Fruit fly (Drosophila melanogaster) whole organism, embryonic: ENCODE measurements around the gene CG34357.

Experiments used
- Adf1 ChIP-seq: fragments of 200-800 bp; sonication (Bioruptor generic); IDR thresholded peaks from 2 replicates; pipeline ENCODE4 v1.3.6; 2022; ENCODE audit warnings: missing biosample characterization, missing genetic modification characterization
- Awh ChIP-seq: fragments of 200-800 bp; sonication (Bioruptor generic); IDR thresholded peaks from 2 replicates; pipeline ENCODE4, ENCODE4 v1.3.6; 2022; ENCODE audit warnings: missing biosample characterization, missing genetic modification characterization
- CG10274 ChIP-seq: fragments of 200-800 bp; sonication (Bioruptor generic); optimal IDR thresholded peaks from 3 replicates; lab custom pipeline; 2017; ENCODE audit warnings: missing biosample characterization, mild to moderate bottlenecking, missing genetic modification characterization
- CG10462 ChIP-seq: fragments of 200-800 bp; sonication (Bioruptor generic); optimal IDR thresholded peaks from 2 replicates; lab custom pipeline; 2016; ENCODE audit warnings: missing biosample characterization, missing genetic modification characterization
- CG12659 ChIP-seq: fragments of 200-800 bp; sonication (Bioruptor generic); optimal IDR thresholded peaks from 3 replicates; lab custom pipeline; 2017; ENCODE audit warnings: mild to moderate bottlenecking, missing biosample characterization, missing genetic modification reagents, missing genetic modification characterization
- CG12942 ChIP-seq: fragments of 200-800 bp; sonication (Bioruptor generic); optimal IDR thresholded peaks from 3 replicates; lab custom pipeline; 2016; ENCODE audit warnings: missing biosample characterization, missing genetic modification characterization
- CG14050 ChIP-seq: fragments of 200-800 bp; sonication (Bioruptor generic); IDR thresholded peaks from 3 replicates; pipeline ENCODE4 v1.3.6; 2022; ENCODE audit warnings: missing biosample characterization, missing genetic modification characterization
- CG14710 ChIP-seq: fragments of 200-800 bp; sonication (Bioruptor generic); optimal IDR thresholded peaks from 3 replicates; lab custom pipeline; 2019; ENCODE audit warnings: missing biosample characterization, mild to moderate bottlenecking, missing genetic modification characterization, moderate library complexity
- CG14965 ChIP-seq: fragments of 200-800 bp; sonication (Bioruptor generic); optimal IDR thresholded peaks from 2 replicates; lab custom pipeline; 2016; ENCODE audit warnings: missing biosample characterization, missing genetic modification characterization, borderline replicate concordance
- CG17912 ChIP-seq: fragments of 200-800 bp; sonication (Bioruptor generic); optimal IDR thresholded peaks from 2 replicates; lab custom pipeline; 2018; ENCODE audit warnings: missing biosample characterization, mild to moderate bottlenecking, missing genetic modification characterization
- CG18764 ChIP-seq: fragments of 200-800 bp; sonication (Bioruptor generic); optimal IDR thresholded peaks from 3 replicates; lab custom pipeline; 2016; ENCODE audit warnings: missing biosample characterization, missing genetic modification characterization
- CG2678 ChIP-seq: fragments of 200-800 bp; sonication (Bioruptor generic); optimal IDR thresholded peaks from 3 replicates; lab custom pipeline; 2019; ENCODE audit warnings: missing biosample characterization, mild to moderate bottlenecking, missing genetic modification characterization, moderate library complexity
- CG2712 ChIP-seq: fragments of 200-800 bp; optimal IDR thresholded peaks from 3 replicates; lab custom pipeline; 2019; ENCODE audit warnings: missing biosample characterization, mild to moderate bottlenecking, missing genetic modification characterization, moderate library complexity
- CG2889 ChIP-seq: fragments of 200-800 bp; sonication (Bioruptor generic); IDR thresholded peaks from 3 replicates; pipeline ENCODE4 v1.3.6; 2022; ENCODE audit warnings: missing biosample characterization, missing genetic modification characterization
- CG3065 ChIP-seq: fragments of 200-800 bp; sonication (Bioruptor generic); optimal IDR thresholded peaks from 2 replicates; lab custom pipeline; 2016; ENCODE audit warnings: missing biosample characterization, missing genetic modification characterization
- CG31224 ChIP-seq: fragments of 200-800 bp; sonication (Bioruptor generic); IDR thresholded peaks from 2 replicates; pipeline ENCODE4 v1.3.6; 2022; ENCODE audit warnings: missing biosample characterization, missing genetic modification characterization
- CG32767 ChIP-seq: fragments of 200-800 bp; sonication (Bioruptor generic); IDR thresholded peaks from 2 replicates; pipeline ENCODE4 v1.3.6; 2022; ENCODE audit warnings: missing biosample characterization, missing genetic modification characterization
- CG4360 ChIP-seq: fragments of 200-800 bp; sonication (Bioruptor generic); IDR thresholded peaks from 2 replicates; pipeline ENCODE4 v1.3.6; 2022; ENCODE audit warnings: missing biosample characterization, missing genetic modification characterization
- CG7271 ChIP-seq: fragments of 200-800 bp; sonication (Bioruptor generic); optimal IDR thresholded peaks from 2 replicates; lab custom pipeline; 2018; ENCODE audit warnings: missing biosample characterization, mild to moderate bottlenecking, missing genetic modification characterization, moderate library complexity
- CG9932 ChIP-seq: fragments of 200-800 bp; sonication (Bioruptor generic); IDR thresholded peaks from 2 replicates; pipeline ENCODE4 v1.3.6; 2022; ENCODE audit warnings: missing biosample characterization, missing genetic modification characterization
- Deaf1 ChIP-seq: fragments of 200-800 bp; optimal IDR thresholded peaks from 3 replicates; lab custom pipeline; 2019; ENCODE audit warnings: missing biosample characterization, mild to moderate bottlenecking, missing genetic modification characterization, moderate library complexity
- Dll ChIP-seq: fragments of 200-800 bp; sonication (Bioruptor generic); IDR thresholded peaks from 4 replicates; pipeline ENCODE4 v1.3.6; 2022; ENCODE audit warnings: missing biosample characterization, missing genetic modification characterization; ENCODE audit not compliant: partially characterized antibody
- Eip74EF ChIP-seq, 2 experiments: fragments of 200-800 bp in 1 of 2; fragments of >200 bp in 1 of 2; sonication (Bioruptor generic) in 1 of 2; optimal IDR thresholded peaks; 2 replicates each; lab custom pipeline; 2017 to 2019; ENCODE audit warnings: missing biosample characterization in 2 of 2, missing genetic modification characterization in 2 of 2, mild to moderate bottlenecking in 1 of 2, moderate library complexity in 1 of 2
- Fer1 ChIP-seq: fragments of 200-800 bp; sonication (Bioruptor generic); optimal IDR thresholded peaks from 2 replicates; lab custom pipeline; 2017; ENCODE audit warnings: missing biosample characterization, mild to moderate bottlenecking, missing genetic modification characterization
- Gug ChIP-seq: fragments of 200-800 bp; sonication (Bioruptor generic); IDR thresholded peaks from 4 replicates; pipeline ENCODE4 v1.3.6; 2022; ENCODE audit warnings: missing biosample characterization, missing genetic modification characterization
- Hmr ChIP-seq: fragments of 200-800 bp; sonication (Bioruptor generic); optimal IDR thresholded peaks from 3 replicates; lab custom pipeline; 2017; ENCODE audit warnings: mild to moderate bottlenecking, missing biosample characterization, missing genetic modification reagents, missing genetic modification characterization
- Jarid2 ChIP-seq: fragments of 200-800 bp; sonication (Bioruptor generic); optimal IDR thresholded peaks from 3 replicates; lab custom pipeline; 2017; ENCODE audit warnings: mild to moderate bottlenecking, missing biosample characterization, missing genetic modification reagents, missing genetic modification characterization
- Med ChIP-seq: fragments of 200-800 bp; sonication (Bioruptor generic); peaks from one replicate; lab custom pipeline; 2016; ENCODE audit warnings: missing biosample characterization, missing genetic modification characterization, mild to moderate bottlenecking, inconsistent platforms, moderate library complexity
- Neu2 ChIP-seq: fragments of 200-800 bp; sonication (Bioruptor generic); optimal IDR thresholded peaks from 3 replicates; lab custom pipeline; 2016; ENCODE audit warnings: missing biosample characterization, missing genetic modification characterization, borderline replicate concordance
- Stat92E ChIP-seq, 3 experiments: fragments of >200 bp in 2 of 3; fragments of 200-800 bp in 1 of 3; sonication (Bioruptor generic) in 1 of 3; optimal IDR thresholded peaks; 2 replicates each; lab custom pipeline; 2017 to 2019; ENCODE audit warnings: missing biosample characterization in 3 of 3, missing genetic modification characterization in 3 of 3, mild to moderate bottlenecking in 1 of 3, moderate library complexity in 1 of 3
- Xbp1 ChIP-seq: fragments of 200-800 bp; sonication (Bioruptor generic); optimal IDR thresholded peaks from 3 replicates; lab custom pipeline; 2016; ENCODE audit warnings: missing biosample characterization, mild to moderate bottlenecking, missing genetic modification characterization
- ash1 ChIP-seq: fragments of 200-800 bp; sonication (Bioruptor generic); optimal IDR thresholded peaks from 2 replicates; lab custom pipeline; 2018; ENCODE audit warnings: missing biosample characterization, mild to moderate bottlenecking, missing genetic modification characterization
- br ChIP-seq: fragments of >200 bp; optimal IDR thresholded peaks from 2 replicates; lab custom pipeline; 2017
- chinmo ChIP-seq: fragments of 200-800 bp; sonication (Bioruptor generic); IDR thresholded peaks from 4 replicates; pipeline ENCODE4 v1.3.6; 2022; ENCODE audit warnings: missing biosample characterization, missing genetic modification characterization; ENCODE audit not compliant: partially characterized antibody
- chm ChIP-seq: fragments of 200-800 bp; sonication (Bioruptor generic); IDR thresholded peaks from 2 replicates; pipeline ENCODE4 v1.3.6; 2022; ENCODE audit warnings: missing biosample characterization, missing genetic modification characterization
- ci ChIP-seq: fragments of 200-800 bp; sonication (Bioruptor generic); IDR thresholded peaks from 3 replicates; pipeline ENCODE4 v1.3.6; 2022; ENCODE audit warnings: missing biosample characterization, missing genetic modification characterization
- crol ChIP-seq: fragments of 200-800 bp; sonication (Bioruptor generic); IDR thresholded peaks from 2 replicates; pipeline ENCODE4 v1.3.6; 2022; ENCODE audit warnings: missing biosample characterization, missing genetic modification characterization
- gcm ChIP-seq: fragments of 200-800 bp; sonication (Bioruptor generic); optimal IDR thresholded peaks from 2 replicates; lab custom pipeline; 2019; ENCODE audit warnings: missing biosample characterization, mild to moderate bottlenecking, missing genetic modification characterization, moderate library complexity
- hb ChIP-seq: fragments of 200-800 bp; sonication (Bioruptor generic); IDR thresholded peaks from 3 replicates; pipeline ENCODE4 v1.3.6; 2022; ENCODE audit warnings: missing biosample characterization, missing genetic modification characterization; ENCODE audit not compliant: partially characterized antibody
- jigr1 ChIP-seq: fragments of 200-800 bp; sonication (Bioruptor generic); IDR thresholded peaks from 3 replicates; pipeline ENCODE4 v1.3.6; 2022; ENCODE audit warnings: missing biosample characterization, missing genetic modification characterization
- otp ChIP-seq: fragments of 200-800 bp; sonication (Bioruptor generic); IDR thresholded peaks from 3 replicates; pipeline ENCODE4, ENCODE4 v1.3.6; 2022; ENCODE audit warnings: missing biosample characterization, missing genetic modification characterization
- prd ChIP-seq, 3 experiments: fragments of >200 bp in 2 of 3; fragments of 200-800 bp in 1 of 3; sonication (Bioruptor generic) in 1 of 3; optimal IDR thresholded peaks in 2 of 3; IDR thresholded peaks in 1 of 3; 2 replicates in 2 of 3; 3 replicates in 1 of 3; pipeline versions ENCODE4 v1.3.6 to Lab custom; 2017 to 2022; ENCODE audit warnings: missing biosample characterization in 1 of 3, missing genetic modification characterization in 1 of 3
- sd ChIP-seq: fragments of 200-800 bp; sonication (Bioruptor generic); optimal IDR thresholded peaks from 3 replicates; lab custom pipeline; 2018; ENCODE audit warnings: missing biosample characterization, mild to moderate bottlenecking, missing genetic modification characterization, moderate library complexity
- sim ChIP-seq: fragments of 200-800 bp; sonication (Bioruptor generic); IDR thresholded peaks from 2 replicates; pipeline ENCODE4 v1.3.6; 2022; ENCODE audit warnings: missing biosample characterization, missing genetic modification characterization
- so ChIP-seq: fragments of 200-800 bp; sonication (Bioruptor generic); IDR thresholded peaks from 3 replicates; pipeline ENCODE4 v1.3.6; 2022; ENCODE audit warnings: missing biosample characterization, missing genetic modification characterization
- tap ChIP-seq: fragments of 200-800 bp; optimal IDR thresholded peaks from 3 replicates; lab custom pipeline; 2019; ENCODE audit warnings: missing biosample characterization, mild to moderate bottlenecking, missing genetic modification characterization, moderate library complexity
- trem ChIP-seq: fragments of 200-800 bp; optimal IDR thresholded peaks from 3 replicates; lab custom pipeline; 2019; ENCODE audit warnings: missing biosample characterization, mild to moderate bottlenecking, missing genetic modification characterization, moderate library complexity
- tx ChIP-seq: fragments of 200-800 bp; sonication (Bioruptor generic); optimal IDR thresholded peaks from 2 replicates; lab custom pipeline; 2016; ENCODE audit warnings: missing biosample characterization, missing genetic modification characterization
- vvl ChIP-seq: fragments of 200-800 bp; sonication (Bioruptor generic); IDR thresholded peaks from 2 replicates; pipeline ENCODE4 v1.3.6; 2022; ENCODE audit warnings: missing biosample characterization, missing genetic modification characterization
- z ChIP-seq: fragments of 200-800 bp; sonication (Bioruptor generic); IDR thresholded peaks from 3 replicates; pipeline ENCODE4 v1.3.6; 2022; ENCODE audit warnings: missing biosample characterization, missing genetic modification characterization
- zfh1 ChIP-seq: fragments of 200-800 bp; sonication (Bioruptor generic); IDR thresholded peaks from 3 replicates; pipeline ENCODE4 v1.3.6; 2022; ENCODE audit warnings: missing biosample characterization, missing genetic modification characterization

CG34357 gene

DNA sequence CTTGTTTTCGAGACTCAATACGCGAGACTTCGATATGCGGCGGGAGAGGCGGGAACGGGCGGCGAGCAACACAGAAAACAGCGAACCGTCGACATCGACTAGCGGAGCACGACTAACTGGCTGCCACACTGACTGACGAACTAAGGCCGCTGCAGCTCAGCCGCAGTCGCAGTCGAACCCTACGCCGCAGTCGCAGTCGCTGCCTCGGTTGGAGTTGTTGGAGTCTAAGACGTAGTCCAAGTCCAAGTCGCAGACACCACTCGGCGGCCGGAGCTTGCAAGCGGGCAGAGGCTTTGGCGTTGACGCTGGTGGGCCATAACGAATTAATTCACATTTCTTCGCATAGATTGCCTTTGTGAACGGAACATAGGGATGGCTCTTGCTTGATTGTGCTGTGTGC, 107.1 kb downstream of the CG34357 start (continued):
- TF ChIP-seq CG2678 (no peak), CG4360 (no peak), CG14710 (tag; lab: Kevin White, UChicago) (no peak), Awh (GFP tag; lab: Robert Waterston, UW) (peak; percentile 4; the same call in 1 of the 2 replicates), chm (GFP tag; lab: Robert Waterston, UW) (peak; percentile 48; the same call in 1 of the 2 replicates), chinmo (GFP tag; lab: Robert Waterston, UW) (peak; percentile 61; the same call in 1 of the 4 replicates), ash1 (GFP tag; lab: Kevin White, UChicago) (no peak), CG32767 (GFP tag; lab: Robert Waterston, UW) (no peak), br (no peak), vvl (GFP tag; lab: Robert Waterston, UW) (peak; percentile 56), Neu2 (GFP tag; lab: Kevin White, UChicago) (no peak), Fer1 (GFP tag; lab: Kevin White, UChicago) (no peak), CG9932 (0 out of 2 replicates have a peak, but pooled peaks have one; percentile 13), CG12659 (no peak), Gug (no peak), Stat92E (GFP tag; optimal IDR thresholded peaks at IDR 0.05; lab: Kevin White, UChicago) (no peak), CG2889 (GFP tag; lab: Robert Waterston, UW) (no peak), hb (no peak), Med (GFP tag; lab: Kevin White, UChicago) (peak; percentile 79), tap (tag; lab: Kevin White, UChicago) (no peak), so (GFP tag; lab: Robert Waterston, UW) (0 out of 3 replicates have a peak, but pooled peaks have one; percentile 8), CG3065 (GFP tag; lab: Kevin White, UChicago) (no peak), CG18764 (GFP tag; lab: Kevin White, UChicago) (no peak), tx (GFP tag; lab: Kevin White, UChicago) (no peak), Jarid2 (GFP tag; lab: Kevin White, UChicago) (peak; percentile 68), Xbp1 (GFP tag; lab: Kevin White, UChicago) (no peak), CG31224 (no peak), CG14965 (GFP tag; lab: Kevin White, UChicago) (no peak), CG10462 (GFP tag; lab: Kevin White, UChicago) (no peak), sd (no peak), zfh1 (GFP tag; lab: Robert Waterston, UW) (0 out of 3 replicates have a peak, but pooled peaks have one; percentile 34), gcm (GFP tag; lab: Kevin White, UChicago) (no peak), Deaf1 (tag; lab: Kevin White, UChicago) (peak; percentile 30), jigr1 (no peak), Hmr (GFP tag; lab: Kevin White, UChicago) (no peak), CG12942 (GFP tag; lab: Kevin White, UChicago) (no peak), trem (tag; lab: Kevin White, UChicago) (no peak), prd (optimal IDR thresholded peaks at IDR 0.05; lab: Kevin White, UChicago) (no peak), prd (GFP tag; IDR thresholded peaks at IDR 0.05; lab: Robert Waterston, UW) (no peak), CG17912 (peak; percentile 17), CG14050 (GFP tag; lab: Robert Waterston, UW) (no peak)

dm6 chr3R:4449256-4449655, 108.6 kb downstream of the CG34357 start:
- TF ChIP-seq CG10274 (no peak), Stat92E (GFP tag; optimal IDR thresholded peaks at IDR 0.05; lab: Kevin White, UChicago) (no peak), CG7271 (tag; lab: Kevin White, UChicago) (no peak), Dll (0 out of 4 replicates have a peak, but pooled peaks have one; percentile 28), sim (GFP tag; lab: Robert Waterston, UW) (0 out of 2 replicates have a peak, but pooled peaks have one; percentile 25), Med (GFP tag; lab: Kevin White, UChicago) (peak; percentile 70), Adf1 (peak; percentile 33; the same call in 1 of the 2 replicates), z (0 out of 3 replicates have a peak, but pooled peaks have one; percentile 11), Eip74EF (GFP tag; optimal IDR thresholded peaks at IDR 0.05; lab: Kevin White, UChicago) (no peak), otp (no peak), Awh (GFP tag; lab: Robert Waterston, UW) (no peak), CG12659 (no peak), CG2712 (tag; lab: Kevin White, UChicago) (no peak), crol (GFP tag; lab: Robert Waterston, UW) (0 out of 2 replicates have a peak, but pooled peaks have one; percentile 20), ci (GFP tag; lab: Robert Waterston, UW) (peak; percentile 28; the same call in 1 of the 3 replicates)
